Fruit fly (Drosophila melanogaster) whole organism, embryonic: ENCODE results near the gene Sb.
A peak's percentile ranks its signal among the peaks of the same experiment; 100 is the strongest.

ENCODE experiments used
- CG10366 ChIP-seq: fragments of 200-800 bp; sonication (Bioruptor generic); IDR thresholded peaks from 2 replicates; pipeline ENCODE4 v1.3.6; 2022; ENCODE audit warnings: missing biosample characterization, missing genetic modification characterization
- CG10462 ChIP-seq: fragments of 200-800 bp; sonication (Bioruptor generic); optimal IDR thresholded peaks from 2 replicates; lab custom pipeline; 2016; ENCODE audit warnings: missing biosample characterization, missing genetic modification characterization
- CG11247 ChIP-seq: fragments of 200-800 bp; sonication (Bioruptor generic); IDR thresholded peaks from 2 replicates; pipeline ENCODE4 v1.3.6; 2022; ENCODE audit warnings: missing biosample characterization, missing genetic modification characterization
- CG11398 ChIP-seq: fragments of 200-800 bp; sonication (Bioruptor generic); optimal IDR thresholded peaks from 2 replicates; lab custom pipeline; 2016; ENCODE audit warnings: missing biosample characterization, missing genetic modification characterization
- CG12299 ChIP-seq: fragments of 200-800 bp; sonication (Bioruptor generic); optimal IDR thresholded peaks from 2 replicates; lab custom pipeline; 2018; ENCODE audit warnings: missing biosample characterization, mild to moderate bottlenecking, missing genetic modification characterization
- CG12769 ChIP-seq: fragments of 200-800 bp; sonication (Bioruptor generic); optimal IDR thresholded peaks from 2 replicates; lab custom pipeline; 2019; ENCODE audit warnings: missing biosample characterization, mild to moderate bottlenecking, missing genetic modification characterization, moderate library complexity
- CG13296 ChIP-seq: fragments of 200-800 bp; sonication (Bioruptor generic); optimal IDR thresholded peaks from 3 replicates; lab custom pipeline; 2018; ENCODE audit warnings: missing biosample characterization, mild to moderate bottlenecking, missing genetic modification characterization
- CG1647 ChIP-seq: fragments of 200-800 bp; sonication (Bioruptor generic); optimal IDR thresholded peaks from 3 replicates; lab custom pipeline; 2016; ENCODE audit warnings: missing biosample characterization, missing genetic modification characterization
- CG16779 ChIP-seq: fragments of 200-800 bp; sonication (Bioruptor generic); IDR thresholded peaks from 2 replicates; pipeline ENCODE4 v1.3.6; 2022; ENCODE audit warnings: missing biosample characterization, missing genetic modification characterization
- CG17612 ChIP-seq: fragments of 200-800 bp; sonication (Bioruptor generic); IDR thresholded peaks from 2 replicates; pipeline ENCODE4 v1.3.6; 2022; ENCODE audit warnings: missing biosample characterization, missing genetic modification characterization
- CG32532 ChIP-seq: fragments of 200-800 bp; sonication (Bioruptor generic); IDR thresholded peaks from 2 replicates; pipeline ENCODE4 v1.3.6; 2022; ENCODE audit warnings: missing biosample characterization, missing genetic modification characterization
- CG34376 ChIP-seq: fragments of 200-800 bp; sonication (Bioruptor generic); optimal IDR thresholded peaks from 2 replicates; lab custom pipeline; 2018; ENCODE audit warnings: missing biosample characterization, mild to moderate bottlenecking, missing genetic modification characterization
- CG3995 ChIP-seq: fragments of 200-800 bp; sonication (Bioruptor generic); optimal IDR thresholded peaks from 3 replicates; lab custom pipeline; 2016; ENCODE audit warnings: missing biosample characterization, missing genetic modification characterization
- CG6854 ChIP-seq: fragments of 200-800 bp; sonication (Bioruptor generic); optimal IDR thresholded peaks from 3 replicates; lab custom pipeline; 2017; ENCODE audit warnings: missing biosample characterization, mild to moderate bottlenecking, missing genetic modification characterization
- CG8478 ChIP-seq: fragments of >200 bp; optimal IDR thresholded peaks from 2 replicates; lab custom pipeline; 2018
- CG8944 ChIP-seq: fragments of 200-800 bp; sonication (Bioruptor generic); optimal IDR thresholded peaks from 3 replicates; lab custom pipeline; 2016; ENCODE audit warnings: missing biosample characterization, missing genetic modification characterization
- CG9817 ChIP-seq: fragments of 200-800 bp; sonication (Bioruptor generic); optimal IDR thresholded peaks from 2 replicates; lab custom pipeline; 2018; ENCODE audit warnings: missing biosample characterization, mild to moderate bottlenecking, missing genetic modification characterization, moderate library complexity
- Camta ChIP-seq: fragments of 200-800 bp; sonication (Bioruptor generic); optimal IDR thresholded peaks from 2 replicates; lab custom pipeline; 2016; ENCODE audit warnings: missing biosample characterization, missing genetic modification characterization
- CkIIα-i1 ChIP-seq: fragments of 200-800 bp; sonication (Bioruptor generic); IDR thresholded peaks from 2 replicates; pipeline ENCODE4 v1.3.6; 2022; ENCODE audit warnings: missing biosample characterization, missing genetic modification characterization
- Hand ChIP-seq: fragments of 200-800 bp; sonication (Bioruptor generic); optimal IDR thresholded peaks from 2 replicates; lab custom pipeline; 2017; ENCODE audit warnings: mild to moderate bottlenecking, missing biosample characterization, missing genetic modification reagents, missing genetic modification characterization
- Hmr ChIP-seq: fragments of 200-800 bp; sonication (Bioruptor generic); optimal IDR thresholded peaks from 3 replicates; lab custom pipeline; 2017; ENCODE audit warnings: mild to moderate bottlenecking, missing biosample characterization, missing genetic modification reagents, missing genetic modification characterization
- Hr3 ChIP-seq: fragments of 200-800 bp; sonication (Bioruptor generic); optimal IDR thresholded peaks from 3 replicates; lab custom pipeline; 2016; ENCODE audit warnings: missing biosample characterization, missing genetic modification characterization
- Lim3 ChIP-seq: fragments of 200-800 bp; sonication (Bioruptor generic); IDR thresholded peaks from 2 replicates; pipeline ENCODE4 v1.3.6; 2022; ENCODE audit warnings: missing biosample characterization, missing genetic modification characterization
- NFAT ChIP-seq: fragments of 200-800 bp; sonication (Bioruptor generic); IDR thresholded peaks from 2 replicates; pipeline ENCODE4 v1.3.6; 2022; ENCODE audit warnings: missing biosample characterization, missing genetic modification characterization
- Neu2 ChIP-seq: fragments of 200-800 bp; sonication (Bioruptor generic); optimal IDR thresholded peaks from 3 replicates; lab custom pipeline; 2016; ENCODE audit warnings: missing biosample characterization, missing genetic modification characterization, borderline replicate concordance
- PHDP ChIP-seq: fragments of 200-800 bp; sonication (Bioruptor generic); optimal IDR thresholded peaks from 3 replicates; lab custom pipeline; 2018; ENCODE audit warnings: missing biosample characterization, mild to moderate bottlenecking, missing genetic modification characterization, moderate library complexity
- Pdp1 ChIP-seq, 2 experiments: fragments of 200-800 bp; sonication (Bioruptor generic); optimal IDR thresholded peaks; 3 replicates each; lab custom pipeline; 2016; ENCODE audit warnings: missing biosample characterization in 2 of 2, missing genetic modification characterization in 2 of 2, mild to moderate bottlenecking in 1 of 2, moderate library complexity in 1 of 2
- Ssrp ChIP-seq: fragments of 200-800 bp; sonication (Bioruptor generic); optimal IDR thresholded peaks from 2 replicates; lab custom pipeline; 2018; ENCODE audit warnings: missing biosample characterization, mild to moderate bottlenecking, missing genetic modification characterization, moderate library complexity
- Tbp ChIP-seq: fragments of >200 bp; optimal IDR thresholded peaks from 2 replicates; lab custom pipeline; 2018; ENCODE audit warnings: missing biosample characterization, missing genetic modification characterization
- ac ChIP-seq: fragments of 200-800 bp; sonication (Bioruptor generic); optimal IDR thresholded peaks from 3 replicates; lab custom pipeline; 2017; ENCODE audit warnings: missing biosample characterization, mild to moderate bottlenecking, missing genetic modification characterization
- az2 ChIP-seq: fragments of 200-800 bp; sonication (Bioruptor generic); optimal IDR thresholded peaks from 3 replicates; lab custom pipeline; 2016; ENCODE audit warnings: missing biosample characterization, missing genetic modification characterization
- croc ChIP-seq: fragments of 200-800 bp; sonication (Bioruptor generic); conservative IDR thresholded peaks from 3 replicates; pipeline ENCODE4 v1.3.6; 2022; ENCODE audit warnings: missing biosample characterization, missing genetic modification characterization
- esg ChIP-seq: fragments of 200-800 bp; sonication (Bioruptor generic); conservative IDR thresholded peaks from 2 replicates; pipeline ENCODE4 v1.3.6; 2022; ENCODE audit warnings: missing biosample characterization, missing genetic modification characterization
- gfzf ChIP-seq: fragments of 200-800 bp; sonication (Bioruptor generic); optimal IDR thresholded peaks from 2 replicates; lab custom pipeline; 2016; ENCODE audit warnings: missing biosample characterization, mild to moderate bottlenecking, missing genetic modification characterization, moderate library complexity
- kay ChIP-seq: fragments of 200-800 bp; sonication (Bioruptor generic); optimal IDR thresholded peaks from 2 replicates; lab custom pipeline; 2016; ENCODE audit warnings: missing biosample characterization, missing genetic modification characterization
- nmo ChIP-seq: fragments of 200-800 bp; sonication (Bioruptor generic); optimal IDR thresholded peaks from 2 replicates; lab custom pipeline; 2018; ENCODE audit warnings: missing biosample characterization, mild to moderate bottlenecking, missing genetic modification characterization, moderate library complexity
- pb ChIP-seq: fragments of 200-800 bp; sonication (Bioruptor generic); optimal IDR thresholded peaks from 3 replicates; lab custom pipeline; 2016; ENCODE audit warnings: missing biosample characterization, missing genetic modification characterization
- pnt ChIP-seq: fragments of 200-800 bp; sonication (Bioruptor generic); optimal IDR thresholded peaks from 3 replicates; lab custom pipeline; 2016; ENCODE audit warnings: missing biosample characterization, missing genetic modification characterization
- pros ChIP-seq: fragments of 200-800 bp; sonication (Bioruptor generic); optimal IDR thresholded peaks from 3 replicates; lab custom pipeline; 2019; ENCODE audit warnings: missing biosample characterization, mild to moderate bottlenecking, missing genetic modification characterization, moderate library complexity
- row ChIP-seq: fragments of 200-800 bp; sonication (Bioruptor generic); IDR thresholded peaks from 3 replicates; pipeline ENCODE4 v1.3.6; 2022; ENCODE audit warnings: missing biosample characterization, missing genetic modification characterization
- sd ChIP-seq: fragments of 200-800 bp; sonication (Bioruptor generic); optimal IDR thresholded peaks from 3 replicates; lab custom pipeline; 2018; ENCODE audit warnings: missing biosample characterization, mild to moderate bottlenecking, missing genetic modification characterization, moderate library complexity
- seq ChIP-seq: fragments of 200-800 bp; sonication (Bioruptor generic); IDR thresholded peaks from 2 replicates; pipeline ENCODE4 v1.3.6; 2022; ENCODE audit warnings: missing biosample characterization, missing genetic modification characterization
- slp2 ChIP-seq: fragments of 200-800 bp; sonication (Bioruptor generic); optimal IDR thresholded peaks from 2 replicates; lab custom pipeline; 2016; ENCODE audit warnings: missing biosample characterization, missing genetic modification characterization
- sna ChIP-seq: fragments of 200-800 bp; sonication (Bioruptor generic); IDR thresholded peaks from 2 replicates; pipeline ENCODE4 v1.3.6; 2022; ENCODE audit warnings: missing biosample characterization, missing genetic modification characterization; ENCODE audit not compliant: partially characterized antibody
- tgo ChIP-seq: fragments of 200-800 bp; sonication (Bioruptor generic); IDR thresholded peaks from 3 replicates; pipeline ENCODE4 v1.3.6; 2022; ENCODE audit warnings: missing biosample characterization, missing genetic modification characterization
- tll ChIP-seq, 2 experiments: fragments of 200-800 bp in 1 of 2; fragments of >200 bp in 1 of 2; sonication (Bioruptor generic) in 1 of 2; optimal IDR thresholded peaks; 2 replicates each; lab custom pipeline; 2017 to 2019; ENCODE audit warnings: missing biosample characterization in 2 of 2, missing genetic modification characterization in 2 of 2, mild to moderate bottlenecking in 1 of 2, moderate library complexity in 1 of 2
- twi ChIP-seq: fragments of 200-800 bp; optimal IDR thresholded peaks from 2 replicates; lab custom pipeline; 2019; ENCODE audit warnings: missing biosample characterization, mild to moderate bottlenecking, missing genetic modification characterization, moderate library complexity
- vfl ChIP-seq: fragments of 200-800 bp; sonication (Bioruptor generic); optimal IDR thresholded peaks from 2 replicates; lab custom pipeline; 2016; ENCODE audit warnings: missing biosample characterization, missing genetic modification characterization
- zf30C ChIP-seq: fragments of 200-800 bp; sonication (Bioruptor generic); optimal IDR thresholded peaks from 3 replicates; lab custom pipeline; 2018; ENCODE audit warnings: missing biosample characterization, mild to moderate bottlenecking, missing genetic modification characterization
- zfh2 ChIP-seq: fragments of 200-800 bp; sonication (Bioruptor generic); optimal IDR thresholded peaks from 2 replicates; lab custom pipeline; 2016; ENCODE audit warnings: missing biosample characterization, missing genetic modification characterization

Gene Sb

dm6 chr3R:16097661-16098329 is 18.2 kb upstream of the Sb start (continued):
- peak; percentile 83 for TF ChIP-seq pnt (GFP tag; lab: Kevin White, UChicago)
- TF ChIP-seq CG10462 (GFP tag; lab: Kevin White, UChicago): peak; percentile 60
- TF ChIP-seq ac (GFP tag; lab: Kevin White, UChicago): peak; percentile 60
- no peak for TF ChIP-seq Tbp (GFP tag; lab: Kevin White, UChicago)
- TF ChIP-seq CG17612: peak; percentile 41; the same call in 1 of the 2 replicates
- TF ChIP-seq kay (GFP tag; lab: Kevin White, UChicago): peak; percentile 33
- TF ChIP-seq slp2 (GFP tag; lab: Kevin White, UChicago): peak; percentile 47
- TF ChIP-seq Lim3 (GFP tag; lab: Robert Waterston, UW): no peak
- peak; percentile 69 for TF ChIP-seq esg
- TF ChIP-seq CG1647: peak; percentile 65
- TF ChIP-seq CG8944: peak; percentile 79
- peak; percentile 19 for TF ChIP-seq CG12299 (tag; lab: Kevin White, UChicago)
- TF ChIP-seq sd (tag; lab: Kevin White, UChicago): no peak
- TF ChIP-seq Ssrp (tag; lab: Kevin White, UChicago): peak; percentile 76
- TF ChIP-seq twi (tag; lab: Kevin White, UChicago): peak; percentile 69
- TF ChIP-seq zfh2 (GFP tag; lab: Kevin White, UChicago): peak; percentile 31
- TF ChIP-seq seq (GFP tag; lab: Robert Waterston, UW): peak; percentile 47; the same call in 1 of the 2 replicates
- peak; percentile 45 for TF ChIP-seq pb (GFP tag; lab: Kevin White, UChicago)
- no peak for TF ChIP-seq Hmr (GFP tag; lab: Kevin White, UChicago)
- TF ChIP-seq CG11398: peak; percentile 51
- TF ChIP-seq vfl (GFP tag; lab: Kevin White, UChicago): no peak
- peak; percentile 70 for TF ChIP-seq CG10366
- TF ChIP-seq croc: peak; percentile 84
- TF ChIP-seq CG16779: no peak
- TF ChIP-seq pros (GFP tag; lab: Kevin White, UChicago): no peak
- TF ChIP-seq Hr3 (GFP tag; lab: Kevin White, UChicago): peak; percentile 74
- TF ChIP-seq CG12769 (tag; lab: Kevin White, UChicago): peak; percentile 79
- peak; percentile 81 for TF ChIP-seq tgo
- TF ChIP-seq CG13296 (GFP tag; lab: Kevin White, UChicago): peak; percentile 19
- no peak for TF ChIP-seq CkIIα-i1
- TF ChIP-seq Camta: peak; percentile 82
- TF ChIP-seq zf30C (GFP tag; lab: Kevin White, UChicago): no peak
- peak; percentile 78 for TF ChIP-seq Pdp1 (GFP tag; optimal IDR thresholded peaks at IDR 0.05; lab: Kevin White, UChicago)
- TF ChIP-seq CG3995 (GFP tag; lab: Kevin White, UChicago): no peak
- no peak for TF ChIP-seq CG34376 (GFP tag; lab: Kevin White, UChicago)
- TF ChIP-seq CG8478 (lab: Kevin White, UChicago): no peak
- TF ChIP-seq sna (GFP tag; lab: Robert Waterston, UW): no peak
- TF ChIP-seq CG6854 (GFP tag; lab: Kevin White, UChicago): peak; percentile 32
- peak; percentile 89 for TF ChIP-seq row
- TF ChIP-seq gfzf (GFP tag; lab: Kevin White, UChicago): no peak
- TF ChIP-seq Neu2 (GFP tag; lab: Kevin White, UChicago): peak; percentile 32
- TF ChIP-seq CG11247: peak; percentile 65
- no peak for TF ChIP-seq Hand (GFP tag; lab: Kevin White, UChicago)
- TF ChIP-seq az2: peak; percentile 81
- TF ChIP-seq PHDP (tag; lab: Kevin White, UChicago): peak; percentile 63
- peak; percentile 70 for TF ChIP-seq CG32532
- TF ChIP-seq CG9817 (tag; lab: Kevin White, UChicago): peak; percentile 48
- peak; percentile 89 for TF ChIP-seq nmo (GFP tag; lab: Kevin White, UChicago)
- TF ChIP-seq tll (GFP tag; optimal IDR thresholded peaks at IDR 0.05; lab: Kevin White, UChicago): peak in 1 of 2 experiments; percentile 34
- TF ChIP-seq NFAT (GFP tag; lab: Robert Waterston, UW): peak; percentile 58; the same call in 1 of the 2 replicates
